Worm (Caenorhabditis elegans): ENCODE measurements around the gene dot-1.2.

- TF ChIP-seq ztf-6 (GFP tag; IDR thresholded peaks at IDR 0.05) (no peak), him-1 (tag; optimal IDR thresholded peaks at IDR 0.05) (no peak), repo-1 (tag; optimal IDR thresholded peaks at IDR 0.05) (no peak), ceh-40 (GFP tag; IDR thresholded peaks at IDR 0.05) (no peak), lin-40 (tag; optimal IDR thresholded peaks at IDR 0.05) (no peak), pbrm-1 (GFP tag; IDR thresholded peaks at IDR 0.05) (no peak), F37B4.10 (GFP tag; IDR thresholded peaks at IDR 0.05) (no peak), nhr-80 (tag; optimal IDR thresholded peaks at IDR 0.05) (peak; percentile 15), egl-18 (GFP tag; IDR thresholded peaks at IDR 0.05) (no peak), tbx-9 (tag; optimal IDR thresholded peaks at IDR 0.05; ENCODE audit: borderline replicate concordance) (no peak), zfh-2 (GFP tag; conservative IDR thresholded peaks at IDR 0.05) (no peak)
Observed at ce11 chrX:11910046-11910445, 40.9 kb upstream of the dot-1.2 start, which contains the start of gene Y62H9A.15.
